Fruit fly (Drosophila melanogaster): ENCODE data around the gene CG13482.

The CG13482 gene

DNA sequence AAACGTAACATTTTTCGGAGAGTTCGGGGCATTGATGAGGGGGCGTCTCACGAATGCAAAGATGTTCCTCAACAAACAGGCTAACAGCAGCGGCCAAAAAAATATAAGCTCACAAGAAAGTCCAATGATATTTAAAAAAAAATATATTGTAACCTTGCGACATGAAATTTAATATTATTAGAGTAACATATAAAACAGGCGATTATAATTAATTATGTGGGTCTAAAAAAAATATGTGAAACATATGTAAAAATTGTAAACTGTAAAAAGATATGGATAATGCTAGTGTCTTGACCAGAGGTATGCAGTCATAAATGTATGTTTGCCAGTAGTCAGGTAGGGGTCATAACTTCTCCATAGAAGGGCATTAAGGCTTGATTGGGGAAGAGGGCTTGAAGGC lies 24.0 kb downstream of the CG13482 start:
- TF ChIP-seq EcR (GFP tag; optimal IDR thresholded peaks at IDR 0.05) (no peak), Dll (optimal IDR thresholded peaks at IDR 0.05) (no peak), CG8478 (optimal IDR thresholded peaks at IDR 0.05) (no peak), psq (optimal IDR thresholded peaks at IDR 0.05) (no peak), pan (optimal IDR thresholded peaks at IDR 0.05) (no peak), usp (GFP tag; optimal IDR thresholded peaks at IDR 0.05) (no peak)

DNA sequence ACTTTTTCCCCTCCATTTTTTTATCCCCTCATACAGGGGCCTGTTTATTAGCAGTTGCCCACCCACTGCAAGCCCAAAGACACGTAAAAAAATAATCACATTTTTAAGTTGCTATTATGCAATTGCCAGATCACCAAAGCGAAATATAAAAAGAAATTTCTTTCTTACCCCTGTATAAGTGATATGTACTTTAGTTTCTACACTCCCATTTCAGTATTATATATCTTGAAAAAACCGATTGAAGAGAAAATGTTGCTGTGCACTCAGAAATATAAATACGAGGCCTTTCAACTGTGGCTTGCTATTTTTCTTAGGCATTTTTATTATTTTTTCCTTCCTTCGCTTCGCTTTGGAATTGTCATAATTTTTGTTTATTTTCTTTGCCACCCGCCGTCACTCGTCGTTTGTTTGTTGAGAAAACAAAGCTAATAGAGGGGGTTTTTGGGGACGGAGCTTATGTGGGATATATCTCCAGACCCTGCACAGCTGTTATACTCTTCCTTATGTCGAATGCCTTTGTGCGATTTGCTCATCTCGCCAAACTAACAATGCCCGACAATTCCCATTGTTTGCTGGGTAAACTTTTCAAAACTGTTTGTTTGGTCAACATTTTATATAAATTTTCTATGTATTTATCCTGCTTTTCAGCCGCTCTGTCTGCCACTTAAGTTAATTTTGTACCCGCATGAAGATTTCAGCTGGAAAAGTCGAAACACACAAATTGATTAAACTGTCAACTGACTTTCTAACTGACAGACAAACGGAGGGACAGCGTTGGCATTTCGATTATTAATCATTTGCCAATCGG lies 25.3 kb downstream of the CG13482 start:
- TF ChIP-seq EcR (GFP tag; optimal IDR thresholded peaks at IDR 0.05) (no peak), pan (optimal IDR thresholded peaks at IDR 0.05) (no peak), psq (optimal IDR thresholded peaks at IDR 0.05) (no peak)

DNA sequence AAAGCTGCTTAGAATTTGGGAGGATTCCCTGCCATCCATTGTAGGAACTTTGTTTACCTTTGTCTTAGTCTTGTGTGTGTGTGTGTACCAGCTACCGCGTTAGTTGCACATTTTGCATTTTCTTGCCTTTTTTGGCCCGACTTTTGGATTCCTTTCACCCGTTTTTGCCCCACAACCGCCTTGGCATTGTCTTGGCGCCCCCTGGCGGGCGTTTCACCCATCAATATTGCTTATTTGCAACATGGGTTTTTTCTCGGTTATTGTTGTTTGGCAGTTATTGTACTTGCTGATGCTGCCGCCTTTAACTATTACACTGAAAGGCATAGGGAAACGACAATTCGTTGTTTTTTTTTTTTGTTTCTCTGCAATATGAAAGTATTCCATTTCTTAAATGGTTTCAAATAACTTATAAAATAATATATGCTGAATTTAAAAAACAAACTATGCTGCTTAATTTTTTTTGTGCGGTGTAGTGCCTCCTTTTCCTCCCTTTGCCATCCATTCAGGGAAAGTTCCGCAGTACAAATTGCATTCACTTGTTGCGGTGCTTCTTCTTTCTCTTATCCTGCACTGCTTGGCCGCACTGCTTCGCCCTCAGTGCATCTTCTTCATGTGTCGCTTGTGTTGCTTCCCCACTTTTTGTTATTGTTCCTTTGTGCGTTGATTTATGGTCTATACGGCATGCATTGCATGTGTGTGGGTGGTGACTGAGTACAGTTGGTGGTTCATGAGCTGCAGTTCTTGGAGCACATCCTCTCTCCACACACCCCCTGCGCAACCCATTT lies 27.6 kb downstream of the CG13482 start:
- no peak for TF ChIP-seq Dll (optimal IDR thresholded peaks at IDR 0.05)
- no peak for TF ChIP-seq usp (GFP tag; optimal IDR thresholded peaks at IDR 0.05)
- TF ChIP-seq EcR (GFP tag; optimal IDR thresholded peaks at IDR 0.05): no peak
- no peak for TF ChIP-seq CG8478 (optimal IDR thresholded peaks at IDR 0.05)

DNA sequence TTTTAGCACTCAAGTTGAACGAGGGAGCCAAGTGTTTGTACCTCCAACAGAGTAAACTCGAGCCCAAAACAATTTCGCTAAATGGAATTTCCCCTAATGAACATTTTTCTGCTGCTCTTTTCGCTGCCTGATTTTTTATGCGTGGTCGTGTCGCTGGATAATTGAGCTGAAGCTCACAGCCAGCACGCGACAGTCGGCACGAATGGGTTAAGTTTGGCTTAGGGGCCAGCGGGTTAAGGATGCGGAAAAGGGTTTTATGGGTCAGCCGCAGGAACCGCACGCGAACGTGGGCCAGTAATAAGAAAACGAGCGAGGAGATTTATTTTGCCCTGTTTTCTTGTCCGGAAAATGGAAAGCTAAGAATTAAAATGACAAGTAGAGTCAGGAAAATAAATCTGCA lies 29.8 kb downstream of the CG13482 start:
- no peak for TF ChIP-seq usp (GFP tag; optimal IDR thresholded peaks at IDR 0.05)
- no peak for TF ChIP-seq Dll (optimal IDR thresholded peaks at IDR 0.05)
- TF ChIP-seq CG8478 (optimal IDR thresholded peaks at IDR 0.05): no peak
- TF ChIP-seq pan (optimal IDR thresholded peaks at IDR 0.05): no peak
- TF ChIP-seq psq (optimal IDR thresholded peaks at IDR 0.05): no peak
- TF ChIP-seq EcR (GFP tag; optimal IDR thresholded peaks at IDR 0.05): no peak

DNA sequence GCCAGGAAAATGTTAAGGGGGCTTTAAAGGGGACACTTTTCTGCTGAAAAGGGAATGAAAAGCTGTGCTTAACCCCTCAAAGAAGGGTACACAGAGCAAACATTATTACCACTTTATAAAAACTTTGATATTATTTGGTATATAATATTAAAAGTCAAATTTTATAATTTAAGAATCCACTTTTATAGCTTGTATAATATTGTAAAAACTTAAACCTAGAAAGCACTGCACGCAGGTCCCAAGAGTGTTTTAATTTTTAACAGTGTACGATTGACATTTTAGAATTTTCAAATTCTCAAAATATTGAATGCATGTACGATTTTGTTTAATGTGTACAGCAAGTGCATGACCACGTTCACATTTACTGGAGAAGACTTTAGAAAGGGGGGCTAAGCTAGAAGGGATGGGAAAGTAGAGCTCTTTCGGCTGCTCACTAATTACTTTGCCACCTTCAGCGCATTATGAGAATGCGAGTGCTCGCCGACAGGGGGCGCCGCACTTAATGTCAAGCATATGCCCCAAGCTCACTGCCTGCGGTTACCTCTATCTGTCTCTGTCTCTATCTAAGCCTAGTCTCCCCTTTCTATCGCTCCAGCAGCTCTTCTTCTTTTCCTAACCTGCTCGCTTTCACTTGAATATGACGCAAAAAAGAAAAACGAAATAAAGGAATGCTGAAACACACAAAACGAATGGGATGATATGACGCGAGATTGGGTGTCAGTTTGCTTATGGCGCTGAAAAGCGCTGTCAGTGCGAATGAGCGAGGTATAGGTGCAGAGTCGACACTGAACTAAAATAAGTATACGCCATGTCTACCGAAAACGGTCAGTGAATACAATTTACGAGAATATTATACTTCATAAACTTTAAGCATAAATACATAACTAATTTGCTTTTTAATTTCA lies 30.9 kb downstream of the CG13482 start:
- TF ChIP-seq Dll (optimal IDR thresholded peaks at IDR 0.05): no peak
- TF ChIP-seq EcR (GFP tag; optimal IDR thresholded peaks at IDR 0.05): no peak
- TF ChIP-seq psq (optimal IDR thresholded peaks at IDR 0.05): no peak
- TF ChIP-seq pan (optimal IDR thresholded peaks at IDR 0.05): no peak
- no peak for TF ChIP-seq CG8478 (optimal IDR thresholded peaks at IDR 0.05)
- no peak for TF ChIP-seq usp (GFP tag; optimal IDR thresholded peaks at IDR 0.05)

DNA sequence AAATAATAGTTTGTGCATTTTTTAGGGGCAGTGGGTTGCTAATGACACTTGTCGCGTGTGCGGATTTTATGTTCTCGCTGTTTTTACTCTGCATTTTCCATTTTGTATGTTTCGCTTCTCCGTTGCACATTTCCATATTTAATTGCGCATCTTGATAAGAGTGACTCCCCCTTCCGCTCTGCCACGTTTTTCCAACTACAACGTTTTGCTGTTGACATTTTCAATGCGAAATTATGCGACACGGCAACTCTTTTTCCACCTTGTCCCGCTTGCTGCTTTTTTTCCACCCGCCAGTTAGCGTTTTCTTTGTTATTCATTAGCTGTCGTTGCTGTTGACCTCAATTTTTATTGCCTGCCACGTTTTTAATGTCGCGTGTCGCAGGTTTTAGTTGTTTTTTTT lies 32.9 kb downstream of the CG13482 start:
- TF ChIP-seq EcR (GFP tag; optimal IDR thresholded peaks at IDR 0.05) (no peak), Dll (optimal IDR thresholded peaks at IDR 0.05) (no peak), psq (optimal IDR thresholded peaks at IDR 0.05) (no peak)

DNA sequence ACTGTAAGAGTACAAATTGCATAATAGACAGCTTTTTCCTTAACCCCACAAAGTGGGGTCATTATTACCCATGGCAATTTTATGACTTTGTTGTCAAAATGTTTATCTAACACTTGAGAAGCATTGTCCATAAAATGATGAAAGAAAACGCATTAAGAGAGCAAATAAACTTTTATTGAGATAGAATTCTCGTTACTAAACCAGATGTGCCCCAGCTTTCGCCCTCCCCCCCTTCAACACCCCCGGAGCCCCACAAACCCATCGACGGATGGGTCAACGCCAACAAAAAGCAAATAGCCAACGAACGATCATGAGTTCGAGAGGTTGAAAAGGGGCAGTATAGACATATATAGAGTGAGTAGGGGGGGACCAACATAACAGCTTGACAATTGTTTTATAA lies 33.5 kb downstream of the CG13482 start:
- no peak for TF ChIP-seq Dll (optimal IDR thresholded peaks at IDR 0.05)
- TF ChIP-seq psq (optimal IDR thresholded peaks at IDR 0.05): no peak
- no peak for TF ChIP-seq CG8478 (optimal IDR thresholded peaks at IDR 0.05)
- TF ChIP-seq pan (optimal IDR thresholded peaks at IDR 0.05): no peak
- TF ChIP-seq usp (GFP tag; optimal IDR thresholded peaks at IDR 0.05): no peak
- TF ChIP-seq EcR (GFP tag; optimal IDR thresholded peaks at IDR 0.05): no peak

DNA sequence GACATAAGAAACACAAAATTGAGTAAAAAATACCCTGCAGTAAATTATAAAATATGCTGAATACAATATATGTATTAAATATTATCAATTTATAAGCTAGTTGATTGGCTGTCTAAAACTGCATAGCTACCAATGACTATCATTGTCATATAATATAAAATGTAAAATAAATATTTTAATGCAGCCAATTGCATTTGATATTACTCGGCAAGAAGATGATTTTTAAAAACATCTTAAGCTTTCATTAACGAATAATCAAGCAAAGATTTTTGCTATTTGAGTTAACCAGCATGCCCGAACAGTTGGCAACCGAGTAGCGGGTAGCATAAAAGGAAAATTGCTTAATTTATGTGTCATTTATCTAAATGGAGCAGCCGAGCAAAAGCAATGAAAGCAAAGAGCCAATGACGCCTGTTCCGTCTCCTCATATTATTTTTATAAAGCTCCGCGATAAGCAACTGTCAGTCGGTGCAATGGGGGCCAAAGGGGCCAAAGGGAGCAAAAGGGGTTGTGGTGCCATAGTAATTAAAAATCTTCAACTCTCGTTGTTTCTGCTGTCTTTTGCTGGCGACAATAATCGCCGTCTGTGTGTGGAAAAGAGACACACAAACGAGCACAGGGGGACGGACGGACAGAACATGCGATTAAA lies 34.1 kb downstream of the CG13482 start:
- TF ChIP-seq CG8478 (optimal IDR thresholded peaks at IDR 0.05) (no peak), EcR (GFP tag; optimal IDR thresholded peaks at IDR 0.05) (no peak), psq (optimal IDR thresholded peaks at IDR 0.05) (no peak), Dll (optimal IDR thresholded peaks at IDR 0.05) (no peak), usp (GFP tag; optimal IDR thresholded peaks at IDR 0.05) (no peak)

DNA sequence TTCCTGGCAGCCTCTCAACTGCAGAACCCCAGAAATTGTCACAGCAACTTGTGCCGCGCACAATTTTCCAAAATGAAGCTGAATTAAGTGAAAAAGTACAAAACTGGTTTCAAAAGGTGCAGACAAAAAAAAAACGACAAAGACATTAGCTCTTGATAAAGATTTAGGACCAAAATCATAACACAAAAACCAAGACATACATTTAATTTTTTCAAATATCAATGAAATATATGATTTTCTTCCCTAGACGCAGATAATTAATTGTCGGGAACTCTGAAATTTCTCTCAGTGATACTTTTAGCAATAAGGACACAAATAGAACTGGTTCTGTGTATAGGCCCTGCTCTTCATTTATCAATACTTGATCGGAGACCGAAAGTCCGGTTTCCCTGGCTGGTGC lies 35.6 kb downstream of the CG13482 start:
- TF ChIP-seq usp (GFP tag; optimal IDR thresholded peaks at IDR 0.05) (no peak), Dll (optimal IDR thresholded peaks at IDR 0.05) (no peak), CG8478 (optimal IDR thresholded peaks at IDR 0.05) (no peak), EcR (GFP tag; optimal IDR thresholded peaks at IDR 0.05) (no peak), psq (optimal IDR thresholded peaks at IDR 0.05) (no peak), pan (optimal IDR thresholded peaks at IDR 0.05) (no peak)

DNA sequence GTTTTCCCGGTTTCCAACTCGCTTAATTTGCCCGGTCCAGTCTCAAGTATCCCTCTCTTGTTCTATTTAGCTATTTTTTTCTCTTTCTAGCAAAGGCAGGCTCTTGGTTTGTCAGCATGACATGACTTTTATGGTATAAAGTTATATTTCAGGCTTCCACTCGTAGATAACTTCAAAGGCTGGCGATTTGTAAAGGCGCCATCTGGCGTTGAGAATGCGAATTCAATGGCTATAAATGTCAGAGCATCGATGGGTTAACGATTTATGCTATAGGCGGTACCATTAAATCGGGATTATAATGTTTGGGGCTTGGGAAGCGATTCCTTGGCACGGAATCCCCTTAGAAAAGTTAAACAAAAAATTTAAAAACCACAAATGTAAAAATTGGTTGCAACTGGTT lies 36.3 kb downstream of the CG13482 start:
- TF ChIP-seq Dll (optimal IDR thresholded peaks at IDR 0.05): no peak
- TF ChIP-seq psq (optimal IDR thresholded peaks at IDR 0.05): no peak
- no peak for TF ChIP-seq pan (optimal IDR thresholded peaks at IDR 0.05)
- no peak for TF ChIP-seq CG8478 (optimal IDR thresholded peaks at IDR 0.05)
- TF ChIP-seq EcR (GFP tag; optimal IDR thresholded peaks at IDR 0.05): no peak
- TF ChIP-seq usp (GFP tag; optimal IDR thresholded peaks at IDR 0.05): no peak

DNA sequence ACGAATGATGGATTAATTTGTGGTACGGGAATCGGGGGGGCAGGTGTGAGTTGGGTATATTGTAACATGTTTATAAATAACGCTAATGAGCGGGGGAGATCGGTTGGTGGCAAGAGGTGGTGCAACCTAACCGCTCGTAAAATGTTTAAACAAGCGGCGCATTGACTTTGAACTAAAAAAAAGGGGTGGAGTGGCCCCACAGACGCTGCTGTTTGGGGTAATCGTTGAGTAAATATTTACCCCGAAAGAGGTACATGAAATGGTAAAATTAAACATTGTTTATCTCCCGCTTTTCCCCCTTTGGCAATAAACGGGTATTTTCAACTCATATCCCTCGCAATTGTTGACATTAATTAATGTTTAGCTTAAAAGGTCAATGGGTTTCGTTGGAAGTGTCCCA lies 37.0 kb downstream of the CG13482 start:
- TF ChIP-seq pan (optimal IDR thresholded peaks at IDR 0.05) (no peak), EcR (GFP tag; optimal IDR thresholded peaks at IDR 0.05) (no peak), Dll (optimal IDR thresholded peaks at IDR 0.05) (no peak), CG8478 (optimal IDR thresholded peaks at IDR 0.05) (no peak), psq (optimal IDR thresholded peaks at IDR 0.05) (no peak), usp (GFP tag; optimal IDR thresholded peaks at IDR 0.05) (no peak)

All from whole organism.